Fruit fly (Drosophila melanogaster) whole organism, embryonic: ENCODE results near the gene dah.
A peak's percentile ranks its signal among the peaks of the same experiment; 100 is the strongest.

Experiments used
- B-H2 ChIP-seq: fragments of 200-800 bp; sonication (Bioruptor generic); optimal IDR thresholded peaks from 2 replicates; lab custom pipeline; 2018; ENCODE audit warnings: missing biosample characterization, mild to moderate bottlenecking, missing genetic modification characterization
- CG12659 ChIP-seq: fragments of 200-800 bp; sonication (Bioruptor generic); optimal IDR thresholded peaks from 3 replicates; lab custom pipeline; 2017; ENCODE audit warnings: mild to moderate bottlenecking, missing biosample characterization, missing genetic modification reagents, missing genetic modification characterization
- CG13287 ChIP-seq: fragments of 200-800 bp; sonication (Bioruptor generic); IDR thresholded peaks from 2 replicates; pipeline ENCODE4 v1.3.6; 2022; ENCODE audit warnings: missing biosample characterization, missing genetic modification characterization; ENCODE audit not compliant: partially characterized antibody
- CG14710 ChIP-seq: fragments of 200-800 bp; sonication (Bioruptor generic); optimal IDR thresholded peaks from 3 replicates; lab custom pipeline; 2019; ENCODE audit warnings: missing biosample characterization, mild to moderate bottlenecking, missing genetic modification characterization, moderate library complexity
- CG15514 ChIP-seq: fragments of 200-800 bp; sonication (Bioruptor generic); optimal IDR thresholded peaks from 3 replicates; lab custom pipeline; 2017; ENCODE audit warnings: missing biosample characterization, missing genetic modification characterization, mild to moderate bottlenecking, moderate library complexity, missing genetic modification reagents
- CG18262 ChIP-seq: fragments of 200-800 bp; optimal IDR thresholded peaks from 3 replicates; lab custom pipeline; 2019; ENCODE audit warnings: missing biosample characterization, mild to moderate bottlenecking, missing genetic modification characterization, moderate library complexity
- CG2116 ChIP-seq: fragments of 200-800 bp; sonication (Bioruptor generic); optimal IDR thresholded peaks from 3 replicates; lab custom pipeline; 2018; ENCODE audit warnings: missing biosample characterization, mild to moderate bottlenecking, missing genetic modification characterization
- CG2129 ChIP-seq: fragments of 200-800 bp; sonication (Bioruptor generic); IDR thresholded peaks from 2 replicates; pipeline ENCODE4 v1.3.6; 2022; ENCODE audit warnings: missing biosample characterization, missing genetic modification characterization; ENCODE audit not compliant: partially characterized antibody
- CG30403 ChIP-seq: fragments of 200-800 bp; sonication (Bioruptor generic); optimal IDR thresholded peaks from 3 replicates; lab custom pipeline; 2016; ENCODE audit warnings: missing biosample characterization, missing genetic modification characterization
- CG31224 ChIP-seq: fragments of 200-800 bp; sonication (Bioruptor generic); IDR thresholded peaks from 2 replicates; pipeline ENCODE4 v1.3.6; 2022; ENCODE audit warnings: missing biosample characterization, missing genetic modification characterization
- CG34224 ChIP-seq: fragments of 200-800 bp; sonication (Bioruptor generic); IDR thresholded peaks from 3 replicates; pipeline ENCODE4 v1.3.6; 2022; ENCODE audit warnings: missing biosample characterization, missing genetic modification characterization; ENCODE audit not compliant: partially characterized antibody
- CG3838 ChIP-seq: fragments of 200-800 bp; sonication (Bioruptor generic); optimal IDR thresholded peaks from 3 replicates; lab custom pipeline; 2016; ENCODE audit warnings: missing biosample characterization, missing genetic modification characterization
- CG4617 ChIP-seq: fragments of 200-800 bp; sonication (Bioruptor generic); optimal IDR thresholded peaks from 3 replicates; lab custom pipeline; 2016; ENCODE audit warnings: missing biosample characterization, missing genetic modification characterization, borderline replicate concordance
- CG7556 ChIP-seq: fragments of 200-800 bp; sonication (Bioruptor generic); optimal IDR thresholded peaks from 2 replicates; lab custom pipeline; 2017; ENCODE audit warnings: missing biosample characterization, mild to moderate bottlenecking, missing genetic modification characterization
- CG7963 ChIP-seq: fragments of 200-800 bp; sonication (Bioruptor generic); IDR thresholded peaks from 3 replicates; pipeline ENCODE4 v1.3.6; 2022; ENCODE audit warnings: missing biosample characterization, missing genetic modification characterization; ENCODE audit not compliant: partially characterized antibody
- CG9932 ChIP-seq: fragments of 200-800 bp; sonication (Bioruptor generic); IDR thresholded peaks from 2 replicates; pipeline ENCODE4 v1.3.6; 2022; ENCODE audit warnings: missing biosample characterization, missing genetic modification characterization
- Dad ChIP-seq: fragments of 200-800 bp; sonication (Bioruptor generic); optimal IDR thresholded peaks from 3 replicates; lab custom pipeline; 2016; ENCODE audit warnings: missing biosample characterization, missing genetic modification characterization
- Dll ChIP-seq: fragments of 200-800 bp; sonication (Bioruptor generic); IDR thresholded peaks from 4 replicates; pipeline ENCODE4 v1.3.6; 2022; ENCODE audit warnings: missing biosample characterization, missing genetic modification characterization; ENCODE audit not compliant: partially characterized antibody
- Doc3 ChIP-seq: fragments of 200-800 bp; sonication (Bioruptor generic); IDR thresholded peaks from 3 replicates; pipeline ENCODE4 v1.3.6; 2022; ENCODE audit warnings: missing biosample characterization, missing genetic modification characterization; ENCODE audit not compliant: partially characterized antibody
- E2f1 ChIP-seq: fragments of 200-800 bp; sonication (Bioruptor generic); IDR thresholded peaks from 2 replicates; pipeline ENCODE4 v1.3.6; 2022; ENCODE audit warnings: missing biosample characterization, missing genetic modification characterization
- Gug ChIP-seq: fragments of 200-800 bp; sonication (Bioruptor generic); IDR thresholded peaks from 4 replicates; pipeline ENCODE4 v1.3.6; 2022; ENCODE audit warnings: missing biosample characterization, missing genetic modification characterization
- HLH4C ChIP-seq: fragments of 200-800 bp; sonication (Bioruptor generic); IDR thresholded peaks from 3 replicates; pipeline ENCODE4 v1.3.6; 2022; ENCODE audit warnings: missing biosample characterization, missing genetic modification characterization; ENCODE audit not compliant: partially characterized antibody
- HmgD ChIP-seq: fragments of 200-800 bp; sonication (Bioruptor generic); optimal IDR thresholded peaks from 3 replicates; lab custom pipeline; 2016; ENCODE audit warnings: missing biosample characterization, missing genetic modification characterization
- MESR4 ChIP-seq: fragments of 200-800 bp; sonication (Bioruptor generic); optimal IDR thresholded peaks from 2 replicates; lab custom pipeline; 2018; ENCODE audit warnings: missing biosample characterization, mild to moderate bottlenecking, missing genetic modification characterization, moderate library complexity
- Med ChIP-seq: fragments of 200-800 bp; sonication (Bioruptor generic); peaks from one replicate; lab custom pipeline; 2016; ENCODE audit warnings: missing biosample characterization, missing genetic modification characterization, mild to moderate bottlenecking, inconsistent platforms, moderate library complexity
- Pdp1 ChIP-seq, 2 experiments: fragments of 200-800 bp; sonication (Bioruptor generic); optimal IDR thresholded peaks; 3 replicates each; lab custom pipeline; 2016; ENCODE audit warnings: missing biosample characterization in 2 of 2, missing genetic modification characterization in 2 of 2, mild to moderate bottlenecking in 1 of 2, moderate library complexity in 1 of 2
- Scr ChIP-seq: fragments of 200-800 bp; sonication (Bioruptor generic); IDR thresholded peaks from 2 replicates; pipeline ENCODE4 v1.3.6; 2022; ENCODE audit warnings: missing biosample characterization, missing genetic modification characterization; ENCODE audit not compliant: partially characterized antibody
- Sry-δ ChIP-seq: fragments of 200-800 bp; sonication (Bioruptor generic); optimal IDR thresholded peaks from 2 replicates; lab custom pipeline; 2016; ENCODE audit warnings: missing biosample characterization, missing genetic modification characterization
- amos ChIP-seq: fragments of 200-800 bp; sonication (Bioruptor generic); IDR thresholded peaks from 2 replicates; pipeline ENCODE4 v1.3.6; 2022; ENCODE audit warnings: missing biosample characterization, missing genetic modification characterization; ENCODE audit not compliant: partially characterized antibody
- ato ChIP-seq: fragments of 200-800 bp; sonication (Bioruptor generic); IDR thresholded peaks from 2 replicates; pipeline ENCODE4 v1.3.6; 2022; ENCODE audit warnings: missing biosample characterization, missing genetic modification characterization; ENCODE audit not compliant: partially characterized antibody
- bsh ChIP-seq, 2 experiments: fragments of 200-800 bp; sonication (Bioruptor generic); optimal IDR thresholded peaks; 2 replicates each; lab custom pipeline; 2017 to 2018; ENCODE audit warnings: mild to moderate bottlenecking in 2 of 2, missing biosample characterization in 2 of 2, missing genetic modification characterization in 2 of 2, moderate library complexity in 1 of 2
- chinmo ChIP-seq: fragments of 200-800 bp; sonication (Bioruptor generic); IDR thresholded peaks from 4 replicates; pipeline ENCODE4 v1.3.6; 2022; ENCODE audit warnings: missing biosample characterization, missing genetic modification characterization; ENCODE audit not compliant: partially characterized antibody
- fd64A ChIP-seq: fragments of 200-800 bp; sonication (Bioruptor generic); optimal IDR thresholded peaks from 3 replicates; lab custom pipeline; 2018; ENCODE audit warnings: missing biosample characterization, mild to moderate bottlenecking, missing genetic modification characterization
- hbn ChIP-seq: fragments of 200-800 bp; sonication (Bioruptor generic); IDR thresholded peaks from 2 replicates; pipeline ENCODE4 v1.3.6; 2022; ENCODE audit warnings: missing biosample characterization, missing genetic modification characterization; ENCODE audit not compliant: partially characterized antibody
- inv ChIP-seq: fragments of 200-800 bp; sonication (Bioruptor generic); IDR thresholded peaks from 2 replicates; pipeline ENCODE4 v1.3.6; 2022; ENCODE audit warnings: missing biosample characterization, missing genetic modification characterization; ENCODE audit not compliant: partially characterized antibody
- lmd ChIP-seq: fragments of 200-800 bp; sonication (Bioruptor generic); IDR thresholded peaks from 2 replicates; pipeline ENCODE4 v1.3.6; 2022; ENCODE audit warnings: missing biosample characterization, missing genetic modification characterization
- mld ChIP-seq: fragments of 200-800 bp; sonication (Bioruptor generic); IDR thresholded peaks from 3 replicates; pipeline ENCODE4 v1.3.6; 2022; ENCODE audit warnings: missing biosample characterization, missing genetic modification characterization; ENCODE audit not compliant: partially characterized antibody
- prd ChIP-seq, 3 experiments: fragments of >200 bp in 2 of 3; fragments of 200-800 bp in 1 of 3; sonication (Bioruptor generic) in 1 of 3; optimal IDR thresholded peaks in 2 of 3; IDR thresholded peaks in 1 of 3; 2 replicates in 2 of 3; 3 replicates in 1 of 3; pipeline versions ENCODE4 v1.3.6 to Lab custom; 2017 to 2022; ENCODE audit warnings: missing biosample characterization in 1 of 3, missing genetic modification characterization in 1 of 3
- row ChIP-seq: fragments of 200-800 bp; sonication (Bioruptor generic); IDR thresholded peaks from 3 replicates; pipeline ENCODE4 v1.3.6; 2022; ENCODE audit warnings: missing biosample characterization, missing genetic modification characterization
- slbo ChIP-seq: fragments of 200-800 bp; sonication (Bioruptor generic); IDR thresholded peaks from 2 replicates; pipeline ENCODE4 v1.3.6; 2022; ENCODE audit warnings: missing biosample characterization, missing genetic modification characterization
- sna ChIP-seq: fragments of 200-800 bp; sonication (Bioruptor generic); IDR thresholded peaks from 2 replicates; pipeline ENCODE4 v1.3.6; 2022; ENCODE audit warnings: missing biosample characterization, missing genetic modification characterization; ENCODE audit not compliant: partially characterized antibody
- stwl ChIP-seq: fragments of 200-800 bp; sonication (Bioruptor generic); optimal IDR thresholded peaks from 3 replicates; lab custom pipeline; 2018; ENCODE audit warnings: missing biosample characterization, mild to moderate bottlenecking, missing genetic modification characterization, moderate library complexity
- tna ChIP-seq: fragments of 200-800 bp; sonication (Bioruptor generic); IDR thresholded peaks from 2 replicates; pipeline ENCODE4 v1.3.6; 2022; ENCODE audit warnings: missing biosample characterization, missing genetic modification characterization; ENCODE audit not compliant: partially characterized antibody
- vnd ChIP-seq: fragments of 200-800 bp; sonication (Bioruptor generic); IDR thresholded peaks from 3 replicates; pipeline ENCODE4 v1.3.6; 2022; ENCODE audit warnings: missing biosample characterization, missing genetic modification characterization; ENCODE audit not compliant: partially characterized antibody

Gene dah

dm6 chrX:15344473-15345331, 16.6 kb downstream of the dah start, which contains the start of the genes CG12608 and Prp5:
TSS of gene CG12608 (minus strand) at chrX:15344625.
TSS of gene Prp5 (plus strand) at chrX:15345169.
- TF ChIP-seq lmd (no peak), CG2129 (0 out of 2 replicates have a peak, but pooled peaks have one; percentile 20), CG18262 (tag; lab: Kevin White, UChicago) (peak; percentile 9), CG12659 (GFP tag; lab: Kevin White, UChicago) (peak; percentile 26), Sry-δ (peak; percentile 76), inv (peak; percentile 44), sna (GFP tag; lab: Robert Waterston, UW) (no peak), ato (GFP tag; lab: Robert Waterston, UW) (peak; percentile 60; the same call in 1 of the 2 replicates), Pdp1 (GFP tag; optimal IDR thresholded peaks at IDR 0.05; lab: Kevin White, UChicago) (peak in 1 of 2 experiments; percentile 26), Med (GFP tag; lab: Kevin White, UChicago) (peak; percentile 62), Doc3 (GFP tag; lab: Robert Waterston, UW) (peak; percentile 52; the same call in 2 of the 3 replicates), stwl (tag; lab: Kevin White, UChicago) (peak; percentile 10), chinmo (GFP tag; lab: Robert Waterston, UW) (0 out of 4 replicates have a peak, but pooled peaks have one; percentile 41), CG14710 (tag; lab: Kevin White, UChicago) (peak; percentile 4), CG31224 (GFP tag; lab: Robert Waterston, UW) (no peak), CG2116 (peak; percentile 89), HmgD (GFP tag; lab: Kevin White, UChicago) (no peak), bsh (GFP tag; optimal IDR thresholded peaks at IDR 0.05; lab: Kevin White, UChicago) (no peak), fd64A (no peak), CG7963 (GFP tag; lab: Robert Waterston, UW) (peak; percentile 64), B-H2 (peak; percentile 6), row (GFP tag; lab: Robert Waterston, UW) (peak; percentile 71), Dll (peak; percentile 69; the same call in 3 of the 4 replicates), prd (optimal IDR thresholded peaks at IDR 0.05; lab: Kevin White, UChicago) (no peak), prd (GFP tag; IDR thresholded peaks at IDR 0.05; lab: Robert Waterston, UW) (0 out of 3 replicates have a peak, but pooled peaks have one; percentile 4), MESR4 (GFP tag; lab: Kevin White, UChicago) (peak; percentile 36), CG4617 (GFP tag; lab: Kevin White, UChicago) (peak; percentile 30), amos (GFP tag; lab: Robert Waterston, UW) (peak; percentile 69), HLH4C (GFP tag; lab: Robert Waterston, UW) (peak; percentile 40), slbo (GFP tag; lab: Robert Waterston, UW) (peak; percentile 33; the same call in 1 of the 2 replicates), mld (GFP tag; lab: Robert Waterston, UW) (peak; percentile 66; the same call in 1 of the 3 replicates), E2f1 (GFP tag; lab: Robert Waterston, UW) (no peak), CG3838 (GFP tag; lab: Kevin White, UChicago) (no peak), CG13287 (GFP tag; lab: Robert Waterston, UW) (peak; percentile 69; the same call in 1 of the 2 replicates), Scr (GFP tag; lab: Robert Waterston, UW) (peak; percentile 68), CG15514 (GFP tag; lab: Kevin White, UChicago) (peak; percentile 43), CG30403 (GFP tag; lab: Kevin White, UChicago) (peak; percentile 9), CG34224 (peak; percentile 50), hbn (GFP tag; lab: Robert Waterston, UW) (peak; percentile 51), Gug (GFP tag; lab: Robert Waterston, UW) (peak; percentile 12; the same call in 1 of the 4 replicates), vnd (GFP tag; lab: Robert Waterston, UW) (peak; percentile 45; the same call in 1 of the 3 replicates), tna (peak; percentile 37; the same call in 1 of the 2 replicates), CG9932 (GFP tag; lab: Robert Waterston, UW) (peak; percentile 53), Dad (no peak), CG7556 (GFP tag; lab: Kevin White, UChicago) (no peak)
